Fruit fly (Drosophila melanogaster): Measurements from ENCODE around the gene c12.2.

- TF ChIP-seq EcR (GFP tag; optimal IDR thresholded peaks at IDR 0.05) (no peak), CG8478 (optimal IDR thresholded peaks at IDR 0.05) (no peak), pan (optimal IDR thresholded peaks at IDR 0.05) (no peak), usp (GFP tag; optimal IDR thresholded peaks at IDR 0.05) (no peak), psq (optimal IDR thresholded peaks at IDR 0.05) (no peak), Dll (optimal IDR thresholded peaks at IDR 0.05) (no peak)
These were observed 32.8 kb upstream of the c12.2 start for dm6 chrX:9286386-9286785.

Data from whole organism.